Fruit fly (Drosophila melanogaster) whole organism, embryonic: ENCODE data around the gene Tsp29Fa.
A peak's percentile ranks its signal among the peaks of the same experiment; 100 is the strongest.

ENCODE experiments used
- CG10147 ChIP-seq: fragments of 200-800 bp; sonication (Bioruptor generic); optimal IDR thresholded peaks from 2 replicates; lab custom pipeline; 2019; ENCODE audit warnings: missing biosample characterization, mild to moderate bottlenecking, missing genetic modification characterization, moderate library complexity
- CG10543 ChIP-seq: fragments of 200-800 bp; sonication (Bioruptor generic); optimal IDR thresholded peaks from 3 replicates; lab custom pipeline; 2017; ENCODE audit warnings: missing biosample characterization, mild to moderate bottlenecking, missing genetic modification characterization, moderate library complexity
- CG10959 ChIP-seq: fragments of 200-800 bp; sonication (Bioruptor generic); IDR thresholded peaks from 2 replicates; pipeline ENCODE4 v1.3.6; 2022; ENCODE audit warnings: missing biosample characterization, missing genetic modification characterization
- CG11398 ChIP-seq: fragments of 200-800 bp; sonication (Bioruptor generic); optimal IDR thresholded peaks from 2 replicates; lab custom pipeline; 2016; ENCODE audit warnings: missing biosample characterization, missing genetic modification characterization
- CG11504 ChIP-seq: fragments of 200-800 bp; sonication (Bioruptor generic); optimal IDR thresholded peaks from 3 replicates; lab custom pipeline; 2019; ENCODE audit warnings: missing biosample characterization, mild to moderate bottlenecking, missing genetic modification characterization, moderate library complexity
- CG11560 ChIP-seq: fragments of 200-800 bp; sonication (Bioruptor generic); IDR thresholded peaks from 3 replicates; pipeline ENCODE4 v1.3.6; 2022; ENCODE audit warnings: missing biosample characterization, missing genetic modification characterization
- CG14441 ChIP-seq: fragments of 200-800 bp; sonication (Bioruptor generic); IDR thresholded peaks from 2 replicates; pipeline ENCODE4 v1.3.6; 2022; ENCODE audit warnings: missing biosample characterization, missing genetic modification characterization
- CG15514 ChIP-seq: fragments of 200-800 bp; sonication (Bioruptor generic); optimal IDR thresholded peaks from 3 replicates; lab custom pipeline; 2017; ENCODE audit warnings: missing biosample characterization, missing genetic modification characterization, mild to moderate bottlenecking, moderate library complexity, missing genetic modification reagents
- CG1647 ChIP-seq: fragments of 200-800 bp; sonication (Bioruptor generic); optimal IDR thresholded peaks from 3 replicates; lab custom pipeline; 2016; ENCODE audit warnings: missing biosample characterization, missing genetic modification characterization
- CG16779 ChIP-seq: fragments of 200-800 bp; sonication (Bioruptor generic); IDR thresholded peaks from 2 replicates; pipeline ENCODE4 v1.3.6; 2022; ENCODE audit warnings: missing biosample characterization, missing genetic modification characterization
- CG17361 ChIP-seq: fragments of 200-800 bp; sonication (Bioruptor generic); IDR thresholded peaks from 3 replicates; pipeline ENCODE4 v1.3.6; 2022; ENCODE audit warnings: missing biosample characterization, missing genetic modification characterization
- CG17829 ChIP-seq: fragments of 200-800 bp; optimal IDR thresholded peaks from 2 replicates; lab custom pipeline; 2019; ENCODE audit warnings: missing biosample characterization, mild to moderate bottlenecking, missing genetic modification characterization, moderate library complexity
- CG17912 ChIP-seq: fragments of 200-800 bp; sonication (Bioruptor generic); optimal IDR thresholded peaks from 2 replicates; lab custom pipeline; 2018; ENCODE audit warnings: missing biosample characterization, mild to moderate bottlenecking, missing genetic modification characterization
- CG3163 ChIP-seq: fragments of 200-800 bp; sonication (Bioruptor generic); optimal IDR thresholded peaks from 3 replicates; lab custom pipeline; 2016; ENCODE audit warnings: missing biosample characterization, missing genetic modification characterization
- CG32772 ChIP-seq: fragments of 200-800 bp; sonication (Bioruptor generic); IDR thresholded peaks from 2 replicates; pipeline ENCODE4 v1.3.6; 2022; ENCODE audit warnings: missing biosample characterization, missing genetic modification characterization
- CG33557 ChIP-seq: fragments of 200-800 bp; sonication (Bioruptor generic); optimal IDR thresholded peaks from 2 replicates; lab custom pipeline; 2019; ENCODE audit warnings: missing biosample characterization, mild to moderate bottlenecking, missing genetic modification characterization, moderate library complexity
- CG3847 ChIP-seq: fragments of 200-800 bp; sonication (Bioruptor generic); IDR thresholded peaks from 2 replicates; pipeline ENCODE4 v1.3.6; 2022; ENCODE audit warnings: missing biosample characterization, missing genetic modification characterization
- CG5245 ChIP-seq: fragments of 200-800 bp; sonication (Bioruptor generic); optimal IDR thresholded peaks from 3 replicates; lab custom pipeline; 2016; ENCODE audit warnings: missing biosample characterization, missing genetic modification characterization
- CG6254 ChIP-seq: fragments of 200-800 bp; sonication (Bioruptor generic); optimal IDR thresholded peaks from 3 replicates; lab custom pipeline; 2017; ENCODE audit warnings: mild to moderate bottlenecking, missing biosample characterization, missing genetic modification reagents, missing genetic modification characterization
- CG6791 ChIP-seq: fragments of 200-800 bp; sonication (Bioruptor generic); IDR thresholded peaks from 3 replicates; pipeline ENCODE4 v1.3.6; 2022; ENCODE audit warnings: missing biosample characterization, missing genetic modification characterization; ENCODE audit not compliant: partially characterized antibody
- CG8388 ChIP-seq: fragments of 200-800 bp; sonication (Bioruptor generic); optimal IDR thresholded peaks from 2 replicates; lab custom pipeline; 2019; ENCODE audit warnings: missing biosample characterization, mild to moderate bottlenecking, missing genetic modification characterization, moderate library complexity
- CG8944 ChIP-seq: fragments of 200-800 bp; sonication (Bioruptor generic); optimal IDR thresholded peaks from 3 replicates; lab custom pipeline; 2016; ENCODE audit warnings: missing biosample characterization, missing genetic modification characterization
- CG9932 ChIP-seq: fragments of 200-800 bp; sonication (Bioruptor generic); IDR thresholded peaks from 2 replicates; pipeline ENCODE4 v1.3.6; 2022; ENCODE audit warnings: missing biosample characterization, missing genetic modification characterization
- E2f1 ChIP-seq: fragments of 200-800 bp; sonication (Bioruptor generic); IDR thresholded peaks from 2 replicates; pipeline ENCODE4 v1.3.6; 2022; ENCODE audit warnings: missing biosample characterization, missing genetic modification characterization
- E2f2 ChIP-seq: fragments of 200-800 bp; sonication (Bioruptor generic); IDR thresholded peaks from 2 replicates; pipeline ENCODE4 v1.3.6; 2022; ENCODE audit warnings: missing biosample characterization, missing genetic modification characterization
- Gug ChIP-seq: fragments of 200-800 bp; sonication (Bioruptor generic); IDR thresholded peaks from 4 replicates; pipeline ENCODE4 v1.3.6; 2022; ENCODE audit warnings: missing biosample characterization, missing genetic modification characterization
- HLH54F ChIP-seq: fragments of 200-800 bp; sonication (Bioruptor generic); optimal IDR thresholded peaks from 3 replicates; lab custom pipeline; 2016; ENCODE audit warnings: missing biosample characterization, missing genetic modification characterization
- Lhr ChIP-seq: fragments of 200-800 bp; sonication (Bioruptor generic); optimal IDR thresholded peaks from 3 replicates; lab custom pipeline; 2017; ENCODE audit warnings: mild to moderate bottlenecking, missing biosample characterization, missing genetic modification reagents, missing genetic modification characterization
- MTF-1 ChIP-seq: fragments of 200-800 bp; sonication (Bioruptor generic); optimal IDR thresholded peaks from 2 replicates; lab custom pipeline; 2018; ENCODE audit warnings: missing biosample characterization, mild to moderate bottlenecking, missing genetic modification characterization, borderline replicate concordance
- Oli ChIP-seq: fragments of 200-800 bp; sonication (Bioruptor generic); optimal IDR thresholded peaks from 2 replicates; lab custom pipeline; 2018; ENCODE audit warnings: missing biosample characterization, mild to moderate bottlenecking, missing genetic modification characterization, moderate library complexity
- Rfx ChIP-seq: fragments of 200-800 bp; sonication (Bioruptor generic); IDR thresholded peaks from 2 replicates; pipeline ENCODE4 v1.3.6; 2022; ENCODE audit warnings: missing biosample characterization, missing genetic modification characterization
- Six4 ChIP-seq: fragments of 200-800 bp; sonication (Bioruptor generic); optimal IDR thresholded peaks from 2 replicates; lab custom pipeline; 2016; ENCODE audit warnings: missing biosample characterization, missing genetic modification characterization
- ab ChIP-seq: fragments of 200-800 bp; sonication (Bioruptor generic); optimal IDR thresholded peaks from 2 replicates; lab custom pipeline; 2016; ENCODE audit warnings: missing biosample characterization, missing genetic modification characterization
- aop ChIP-seq: fragments of 200-800 bp; sonication (Bioruptor generic); IDR thresholded peaks from 2 replicates; pipeline ENCODE4 v1.3.6; 2022; ENCODE audit warnings: missing biosample characterization, missing genetic modification characterization
- bowl ChIP-seq: fragments of 200-800 bp; sonication (Bioruptor generic); IDR thresholded peaks from 2 replicates; pipeline ENCODE4 v1.3.6; 2022; ENCODE audit warnings: missing biosample characterization, missing genetic modification characterization
- crol ChIP-seq: fragments of 200-800 bp; sonication (Bioruptor generic); IDR thresholded peaks from 2 replicates; pipeline ENCODE4 v1.3.6; 2022; ENCODE audit warnings: missing biosample characterization, missing genetic modification characterization
- crp ChIP-seq, 2 experiments: fragments of 200-800 bp; sonication (Bioruptor generic); optimal IDR thresholded peaks; 2 replicates in 1 of 2; 3 replicates in 1 of 2; lab custom pipeline; 2017; ENCODE audit warnings: missing biosample characterization in 2 of 2, missing genetic modification characterization in 2 of 2, mild to moderate bottlenecking in 1 of 2, moderate library complexity in 1 of 2
- dmrt99B ChIP-seq: fragments of 200-800 bp; sonication (Bioruptor generic); optimal IDR thresholded peaks from 2 replicates; lab custom pipeline; 2018; ENCODE audit warnings: missing biosample characterization, mild to moderate bottlenecking, missing genetic modification characterization, moderate library complexity
- gcm2 ChIP-seq: fragments of 200-800 bp; sonication (Bioruptor generic); optimal IDR thresholded peaks from 2 replicates; lab custom pipeline; 2016; ENCODE audit warnings: missing biosample characterization, missing genetic modification characterization
- gfzf ChIP-seq: fragments of 200-800 bp; sonication (Bioruptor generic); optimal IDR thresholded peaks from 2 replicates; lab custom pipeline; 2016; ENCODE audit warnings: missing biosample characterization, mild to moderate bottlenecking, missing genetic modification characterization, moderate library complexity
- hkb ChIP-seq, 2 experiments: fragments of 200-800 bp in 1 of 2; fragments of >200 bp in 1 of 2; sonication (Bioruptor generic) in 1 of 2; IDR thresholded peaks in 1 of 2; optimal IDR thresholded peaks in 1 of 2; 2 replicates each; pipeline versions ENCODE4 v1.3.6 to Lab custom; 2017 to 2022; ENCODE audit warnings: missing biosample characterization in 1 of 2, missing genetic modification characterization in 1 of 2
- ind ChIP-seq: fragments of 200-800 bp; sonication (Bioruptor generic); optimal IDR thresholded peaks from 3 replicates; lab custom pipeline; 2016; ENCODE audit warnings: missing biosample characterization, missing genetic modification characterization
- kay ChIP-seq: fragments of 200-800 bp; sonication (Bioruptor generic); optimal IDR thresholded peaks from 2 replicates; lab custom pipeline; 2016; ENCODE audit warnings: missing biosample characterization, missing genetic modification characterization
- klu ChIP-seq: fragments of 200-800 bp; sonication (Bioruptor generic); IDR thresholded peaks from 2 replicates; pipeline ENCODE4 v1.3.6; 2022; ENCODE audit warnings: missing biosample characterization, missing genetic modification characterization
- sens ChIP-seq: fragments of 200-800 bp; sonication (Bioruptor generic); peaks from one replicate; lab custom pipeline; 2016; ENCODE audit warnings: missing biosample characterization, missing genetic modification characterization
- sima ChIP-seq: fragments of 200-800 bp; sonication (Bioruptor generic); optimal IDR thresholded peaks from 2 replicates; lab custom pipeline; 2016; ENCODE audit warnings: missing biosample characterization, missing genetic modification characterization
- ssp ChIP-seq: fragments of 200-800 bp; sonication (Bioruptor generic); IDR thresholded peaks from 2 replicates; pipeline ENCODE4 v1.3.6; 2022; ENCODE audit warnings: missing biosample characterization, missing genetic modification characterization
- tll ChIP-seq, 2 experiments: fragments of 200-800 bp in 1 of 2; fragments of >200 bp in 1 of 2; sonication (Bioruptor generic) in 1 of 2; optimal IDR thresholded peaks; 2 replicates each; lab custom pipeline; 2017 to 2019; ENCODE audit warnings: missing biosample characterization in 2 of 2, missing genetic modification characterization in 2 of 2, mild to moderate bottlenecking in 1 of 2, moderate library complexity in 1 of 2
- twi ChIP-seq: fragments of 200-800 bp; optimal IDR thresholded peaks from 2 replicates; lab custom pipeline; 2019; ENCODE audit warnings: missing biosample characterization, mild to moderate bottlenecking, missing genetic modification characterization, moderate library complexity
- zfh2 ChIP-seq: fragments of 200-800 bp; sonication (Bioruptor generic); optimal IDR thresholded peaks from 2 replicates; lab custom pipeline; 2016; ENCODE audit warnings: missing biosample characterization, missing genetic modification characterization

Tsp29Fa gene

DNA sequence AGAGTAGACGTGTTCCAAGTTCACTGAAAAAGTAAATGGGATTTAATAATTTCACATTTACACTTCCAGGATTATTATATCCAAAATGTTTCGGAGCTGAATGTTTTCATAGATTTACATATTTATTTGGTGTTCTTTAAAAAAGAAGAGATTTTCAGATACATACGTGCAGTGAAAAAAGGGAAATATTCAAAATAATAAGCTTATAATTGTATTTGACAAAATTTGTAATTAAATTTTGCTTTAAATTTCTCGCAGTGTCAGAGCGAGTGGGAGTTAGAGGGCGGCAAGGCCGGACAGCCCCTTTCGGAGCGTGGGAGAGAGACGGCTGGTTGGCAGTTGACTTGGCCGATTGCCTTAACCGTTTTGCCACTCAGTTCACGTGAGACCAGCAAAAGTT lies 3.2 kb downstream of the Tsp29Fa start, which contains the start of gene Tsp29Fb (continued):
- TF ChIP-seq CG11504 (peak; percentile 86), Gug (GFP tag; lab: Robert Waterston, UW) (peak; percentile 38; the same call in 1 of the 4 replicates), HLH54F (GFP tag; lab: Kevin White, UChicago) (peak; percentile 36), zfh2 (GFP tag; lab: Kevin White, UChicago) (peak; percentile 61), CG10959 (no peak), CG15514 (peak; percentile 62), dmrt99B (peak; percentile 89), sens (GFP tag; lab: Kevin White, UChicago) (peak; percentile 90), crol (no peak), klu (peak; percentile 52; the same call in 1 of the 2 replicates), crp (GFP tag; optimal IDR thresholded peaks at IDR 0.05; lab: Kevin White, UChicago) (peak in 1 of 2 experiments; percentile 17), CG6791 (no peak), tll (GFP tag; optimal IDR thresholded peaks at IDR 0.05; lab: Kevin White, UChicago) (no peak), CG17912 (GFP tag; lab: Kevin White, UChicago) (no peak), hkb (optimal IDR thresholded peaks at IDR 0.05; lab: Kevin White, UChicago) (no peak), hkb (GFP tag; IDR thresholded peaks at IDR 0.05; lab: Robert Waterston, UW) (peak; percentile 83), CG32772 (GFP tag; lab: Robert Waterston, UW) (peak; percentile 60), bowl (GFP tag; lab: Robert Waterston, UW) (no peak), sima (GFP tag; lab: Kevin White, UChicago) (no peak), CG9932 (GFP tag; lab: Robert Waterston, UW) (peak; percentile 72), CG17829 (peak; percentile 69), ssp (GFP tag; lab: Robert Waterston, UW) (peak; percentile 31; the same call in 1 of the 2 replicates), CG10543 (GFP tag; lab: Kevin White, UChicago) (peak; percentile 77), Lhr (GFP tag; lab: Kevin White, UChicago) (no peak), CG11560 (tag; lab: Robert Waterston, UW) (no peak; the same call in 2 of the 3 replicates), CG5245 (GFP tag; lab: Kevin White, UChicago) (peak; percentile 38), Rfx (GFP tag; lab: Robert Waterston, UW) (peak; percentile 78), ab (no peak), CG8944 (GFP tag; lab: Kevin White, UChicago) (peak; percentile 34), ind (GFP tag; lab: Kevin White, UChicago) (peak; percentile 73), gfzf (GFP tag; lab: Kevin White, UChicago) (no peak), CG14441 (GFP tag; lab: Robert Waterston, UW) (peak; percentile 65), CG8388 (GFP tag; lab: Kevin White, UChicago) (peak; percentile 65), CG3163 (GFP tag; lab: Kevin White, UChicago) (no peak), twi (no peak), CG3847 (peak; percentile 67), CG1647 (GFP tag; lab: Kevin White, UChicago) (peak; percentile 9), MTF-1 (GFP tag; lab: Kevin White, UChicago) (no peak), CG11398 (GFP tag; lab: Kevin White, UChicago) (no peak), gcm2 (GFP tag; lab: Kevin White, UChicago) (no peak), CG16779 (GFP tag; lab: Robert Waterston, UW) (no peak), CG10147 (GFP tag; lab: Kevin White, UChicago) (peak; percentile 71), CG17361 (peak; percentile 78), Six4 (GFP tag; lab: Kevin White, UChicago) (peak; percentile 51), E2f1 (GFP tag; lab: Robert Waterston, UW) (peak; percentile 61; the same call in 1 of the 2 replicates), CG33557 (no peak), E2f2 (GFP tag; lab: Robert Waterston, UW) (peak; percentile 37; the same call in 1 of the 2 replicates), aop (GFP tag; lab: Robert Waterston, UW) (no peak), Oli (tag; lab: Kevin White, UChicago) (peak; percentile 84), kay (GFP tag; lab: Kevin White, UChicago) (no peak), CG6254 (GFP tag; lab: Kevin White, UChicago) (no peak)
